Worm (Caenorhabditis elegans) whole organism, early embryonic: ENCODE measurements around the gene dnj-19.
"Not testable (repeated sequence)": the region's sequence is repeated elsewhere in the genome, so short reads cannot be mapped to it uniquely, and the experiment has no call there.

Source experiments
- ama-1 ChIP-seq: fragments of 150-350 bp; optimal IDR thresholded peaks from 2 replicates; lab custom pipeline; 2014
- ets-7 ChIP-seq: sonication (generic microtip); optimal IDR thresholded peaks from 2 replicates; lab custom pipeline; 2016; ENCODE audit warnings: missing genotype, missing genetic modification characterization, missing compliant biosample characterization
- hnd-1 ChIP-seq: sonication (generic microtip); optimal IDR thresholded peaks from 2 replicates; lab custom pipeline; 2016; ENCODE audit warnings: missing genetic modification characterization, missing compliant biosample characterization
- pes-1 ChIP-seq: fragments of 200-800 bp; sonication (Bioruptor generic); IDR thresholded peaks from 2 replicates; pipeline ENCODE4 v1.3.6; 2022; ENCODE audit warnings: missing genetic modification reagents, missing genetic modification characterization, missing compliant biosample characterization
- tbx-11 ChIP-seq: fragments of 200-800 bp; sonication (Bioruptor generic); IDR thresholded peaks from 2 replicates; pipeline ENCODE4 v1.3.6; 2022; ENCODE audit warnings: missing genetic modification characterization, missing compliant biosample characterization
- tbx-37 ChIP-seq: fragments of 200-800 bp; sonication (Bioruptor generic); conservative IDR thresholded peaks from 2 replicates; pipeline ENCODE4 v1.3.6; 2022; ENCODE audit warnings: missing genetic modification reagents, missing genetic modification characterization, missing compliant biosample characterization

- not testable (repeated sequence) for TF ChIP-seq tbx-37 (GFP tag; lab: Robert Waterston, UW); ets-7 (tag; lab: Kevin White, UChicago); ama-1; tbx-11; hnd-1; pes-1 (GFP tag; lab: Robert Waterston, UW)
These were observed 33.7 kb downstream of the dnj-19 start, which contains the start of gene ZC317.7 for ce11 chrV:5470930-5471329.
